Fruit fly (Drosophila melanogaster) whole organism, wandering third instar larva: Measurements from ENCODE around the gene CG31360.

Experiments
- Abd-B ChIP-seq: fragments of >200 bp; optimal IDR thresholded peaks from 2 replicates; lab custom pipeline; 2017; ENCODE audit warnings: missing biosample characterization, missing genetic modification characterization
- CG32264 ChIP-seq: fragments of 200-800 bp; sonication (Bioruptor generic); optimal IDR thresholded peaks from 2 replicates; lab custom pipeline; 2016; ENCODE audit warnings: missing biosample characterization, missing genetic modification characterization
- CG9705 ChIP-seq: fragments of 200-800 bp; sonication (Bioruptor generic); optimal IDR thresholded peaks from 2 replicates; lab custom pipeline; 2018; ENCODE audit warnings: missing biosample characterization, mild to moderate bottlenecking, missing genetic modification characterization
- CrebA ChIP-seq: fragments of 200-800 bp; sonication (Bioruptor generic); optimal IDR thresholded peaks from 2 replicates; lab custom pipeline; 2016; ENCODE audit warnings: missing biosample characterization, mild to moderate bottlenecking, missing genetic modification characterization, borderline replicate concordance
- Dfd ChIP-seq: fragments of >200 bp; optimal IDR thresholded peaks from 2 replicates; lab custom pipeline; 2017; ENCODE audit warnings: missing biosample characterization, missing genetic modification characterization
- Dif ChIP-seq: fragments of 200-275, 200-300 bp; sonication (Bioruptor generic); optimal IDR thresholded peaks from 2 replicates; lab custom pipeline; 2018; ENCODE audit warnings: missing biosample characterization, missing genetic modification characterization; ENCODE audit not compliant: partially characterized antibody
- GATAd ChIP-seq: sonication (Bioruptor generic); optimal IDR thresholded peaks from 2 replicates; lab custom pipeline; 2016; ENCODE audit warnings: missing biosample characterization, missing genetic modification characterization
- HLH106 ChIP-seq: fragments of 200-800 bp; optimal IDR thresholded peaks from 3 replicates; lab custom pipeline; 2019; ENCODE audit warnings: missing biosample characterization, mild to moderate bottlenecking, missing genetic modification characterization, moderate library complexity
- Hnf4 ChIP-seq: fragments of 200-800 bp; sonication (Bioruptor generic); optimal IDR thresholded peaks from 2 replicates; lab custom pipeline; 2016; ENCODE audit warnings: missing biosample characterization, mild to moderate bottlenecking, missing genetic modification characterization
- Hr83 ChIP-seq: fragments of 200-300 bp; sonication (Bioruptor generic); optimal IDR thresholded peaks from 2 replicates; lab custom pipeline; 2016; ENCODE audit warnings: missing biosample characterization, mild to moderate bottlenecking, missing genetic modification characterization, moderate library complexity; ENCODE audit not compliant: poor library complexity, severe bottlenecking
- Jra ChIP-seq: sonication (Bioruptor generic); optimal IDR thresholded peaks from 2 replicates; lab custom pipeline; 2016; ENCODE audit warnings: missing biosample characterization, missing genetic modification characterization
- N ChIP-seq: fragments of >200 bp; optimal IDR thresholded peaks from 2 replicates; lab custom pipeline; 2018; ENCODE audit warnings: missing biosample characterization, missing external identifiers, missing genetic modification characterization
- OdsH ChIP-seq: fragments of 200-800 bp; sonication (Bioruptor generic); optimal IDR thresholded peaks from 2 replicates; lab custom pipeline; 2016; ENCODE audit warnings: missing biosample characterization, mild to moderate bottlenecking, missing genetic modification characterization
- Rel ChIP-seq, 2 experiments: fragments of 200-800 bp; sonication (Bioruptor generic) in 1 of 2; optimal IDR thresholded peaks; 2 replicates in 1 of 2; 3 replicates in 1 of 2; lab custom pipeline; 2016 to 2019; ENCODE audit warnings: mild to moderate bottlenecking in 2 of 2, missing biosample characterization in 2 of 2, missing genetic modification characterization in 2 of 2, moderate library complexity in 1 of 2
- Sp1 ChIP-seq: fragments of 200-800 bp; sonication (Bioruptor generic); optimal IDR thresholded peaks from 3 replicates; lab custom pipeline; 2019; ENCODE audit warnings: missing biosample characterization, mild to moderate bottlenecking, missing genetic modification characterization, moderate library complexity
- Vsx2 ChIP-seq: fragments of 200-300, 225-300 bp; sonication (Bioruptor generic); optimal IDR thresholded peaks from 2 replicates; lab custom pipeline; 2018; ENCODE audit warnings: missing biosample characterization, missing genetic modification characterization; ENCODE audit not compliant: partially characterized antibody
- brk ChIP-seq: fragments of 200-800 bp; sonication (Bioruptor generic); optimal IDR thresholded peaks from 2 replicates; lab custom pipeline; 2016; ENCODE audit warnings: missing biosample characterization, mild to moderate bottlenecking, missing genetic modification characterization
- dl ChIP-seq, 2 experiments: fragments of 175-275, 200-275 bp in 1 of 2; fragments of 200-275 bp in 1 of 2; sonication (Bioruptor generic); optimal IDR thresholded peaks; lab custom pipeline; 2018; ENCODE audit warnings: mild to moderate bottlenecking in 2 of 2, missing biosample characterization in 2 of 2, missing genetic modification characterization in 2 of 2, moderate library complexity in 2 of 2; ENCODE audit not compliant: partially characterized antibody in 2 of 2, insufficient read depth in 1 of 2
- dmrt93B ChIP-seq: fragments of 200-800 bp; sonication (Bioruptor generic); optimal IDR thresholded peaks from 2 replicates; lab custom pipeline; 2018; ENCODE audit warnings: missing biosample characterization, mild to moderate bottlenecking, missing genetic modification characterization
- dsf ChIP-seq: sonication (Bioruptor generic); optimal IDR thresholded peaks from 2 replicates; lab custom pipeline; 2016; ENCODE audit warnings: missing biosample characterization, missing genetic modification characterization, borderline replicate concordance
- ey ChIP-seq: fragments of 200-800 bp; sonication (Bioruptor generic); optimal IDR thresholded peaks from 2 replicates; lab custom pipeline; 2016; ENCODE audit warnings: missing biosample characterization, missing genetic modification characterization
- foxo ChIP-seq, 2 experiments: fragments of 200-800 bp; sonication (Bioruptor generic); optimal IDR thresholded peaks; 2 replicates in 1 of 2; 3 replicates in 1 of 2; lab custom pipeline; 2016 to 2017; ENCODE audit warnings: missing biosample characterization in 2 of 2, missing genetic modification characterization in 2 of 2
- fru ChIP-seq: fragments of 200-800 bp; sonication (Bioruptor generic); optimal IDR thresholded peaks from 3 replicates; lab custom pipeline; 2016; ENCODE audit warnings: missing biosample characterization, mild to moderate bottlenecking, missing genetic modification characterization
- h ChIP-seq: fragments of 200-800 bp; sonication (Bioruptor generic); optimal IDR thresholded peaks from 3 replicates; lab custom pipeline; 2016; ENCODE audit warnings: missing biosample characterization, mild to moderate bottlenecking, missing genetic modification characterization
- jim ChIP-seq: fragments of 175-275, 200-325 bp; sonication (Bioruptor generic); optimal IDR thresholded peaks from 2 replicates; lab custom pipeline; 2016; ENCODE audit warnings: missing biosample characterization, mild to moderate bottlenecking, missing genetic modification characterization
- lola ChIP-seq: fragments of >200 bp; optimal IDR thresholded peaks from 2 replicates; lab custom pipeline; 2017; ENCODE audit warnings: missing biosample characterization, missing genetic modification characterization
- psq ChIP-seq: fragments of 200-800 bp; sonication (Bioruptor generic); optimal IDR thresholded peaks from 3 replicates; lab custom pipeline; 2017; ENCODE audit warnings: missing biosample characterization, mild to moderate bottlenecking, missing genetic modification characterization, moderate library complexity
- rgr ChIP-seq: fragments of 200-800 bp; sonication (Bioruptor generic); optimal IDR thresholded peaks from 3 replicates; lab custom pipeline; 2016; ENCODE audit warnings: missing biosample characterization, mild to moderate bottlenecking, missing genetic modification characterization
- sage ChIP-seq: fragments of 200-800 bp; sonication (Bioruptor generic); optimal IDR thresholded peaks from 2 replicates; lab custom pipeline; 2016; ENCODE audit warnings: missing biosample characterization, mild to moderate bottlenecking, missing genetic modification characterization
- sv ChIP-seq: fragments of 200-800 bp; sonication (Bioruptor generic); optimal IDR thresholded peaks from 3 replicates; lab custom pipeline; 2016; ENCODE audit warnings: missing biosample characterization, missing genetic modification characterization
- tai ChIP-seq: sonication (Bioruptor generic); optimal IDR thresholded peaks from 2 replicates; lab custom pipeline; 2016; ENCODE audit warnings: missing biosample characterization, missing genetic modification characterization
- usp ChIP-seq: fragments of >200 bp; optimal IDR thresholded peaks from 2 replicates; lab custom pipeline; 2017; ENCODE audit warnings: missing biosample characterization, missing genetic modification characterization
- woc ChIP-seq: sonication (Bioruptor generic); optimal IDR thresholded peaks from 2 replicates; lab custom pipeline; 2016; ENCODE audit warnings: missing biosample characterization, mild to moderate bottlenecking, missing genetic modification characterization

CG31360 gene

dm6 chr3R:17711646-17711975 lies 26.7 kb downstream of the CG31360 start:
- peak; percentile 2 for TF ChIP-seq Dif (GFP tag; lab: Kevin White, UChicago)
- TF ChIP-seq N, result no peak

dm6 chr3R:17712623-17713521 lies 28.0 kb downstream of the CG31360 start:
- TF ChIP-seq HLH106 (tag; lab: Kevin White, UChicago) (no peak), CrebA (GFP tag; lab: Kevin White, UChicago) (no peak), Dif (GFP tag; lab: Kevin White, UChicago) (no peak), h (peak; percentile 21), Hr83 (GFP tag; lab: Kevin White, UChicago) (peak; percentile 81), jim (peak; percentile 22), Hnf4 (GFP tag; lab: Kevin White, UChicago) (peak; percentile 19), tai (GFP tag; lab: Kevin White, UChicago) (no peak), rgr (no peak), GATAd (GFP tag; lab: Kevin White, UChicago) (no peak), Dfd (GFP tag; lab: Kevin White, UChicago) (no peak), Sp1 (GFP tag; lab: Kevin White, UChicago) (no peak), psq (GFP tag; lab: Kevin White, UChicago) (peak; percentile 89), brk (no peak), Rel (GFP tag; optimal IDR thresholded peaks at IDR 0.05; lab: Kevin White, UChicago) (no peak), Rel (tag; optimal IDR thresholded peaks at IDR 0.05; lab: Kevin White, UChicago) (peak; percentile 65), foxo (GFP tag; optimal IDR thresholded peaks at IDR 0.05; lab: Kevin White, UChicago) (peak in 1 of 2 experiments; percentile 19)

- TF ChIP-seq usp (GFP tag; lab: Kevin White, UChicago), result no peak
- TF ChIP-seq HLH106 (tag; lab: Kevin White, UChicago), result no peak
- no peak for TF ChIP-seq CG32264 (GFP tag; lab: Kevin White, UChicago)
- no peak for TF ChIP-seq CG9705
- no peak for TF ChIP-seq brk
- no peak for TF ChIP-seq dmrt93B
- no peak for TF ChIP-seq Abd-B
- TF ChIP-seq OdsH, result no peak
- no peak for TF ChIP-seq ey
- TF ChIP-seq fru (GFP tag; lab: Kevin White, UChicago), result no peak
- no peak for TF ChIP-seq h
- no peak for TF ChIP-seq sage (GFP tag; lab: Kevin White, UChicago)
- no peak for TF ChIP-seq foxo (GFP tag; optimal IDR thresholded peaks at IDR 0.05; lab: Kevin White, UChicago)
- no peak for TF ChIP-seq Hnf4 (GFP tag; lab: Kevin White, UChicago)
- TF ChIP-seq Vsx2 (GFP tag; lab: Kevin White, UChicago), result no peak
- TF ChIP-seq rgr, result no peak
Observed at dm6 chr3R:17714370-17714769, 29.5 kb downstream of the CG31360 start.

dm6 chr3R:17714773-17715344 lies 30.0 kb downstream of the CG31360 start:
- TF ChIP-seq jim, result no peak
- TF ChIP-seq fru (GFP tag; lab: Kevin White, UChicago), result no peak
- no peak for TF ChIP-seq CG9705
- TF ChIP-seq psq (GFP tag; lab: Kevin White, UChicago), result peak; percentile 52
- peak; percentile 20 for TF ChIP-seq h
- TF ChIP-seq Rel (GFP tag; optimal IDR thresholded peaks at IDR 0.05; lab: Kevin White, UChicago), result no peak
- peak; percentile 80 for TF ChIP-seq Rel (tag; optimal IDR thresholded peaks at IDR 0.05; lab: Kevin White, UChicago)

dm6 chr3R:17716858-17717596 lies 32.1 kb downstream of the CG31360 start:
- TF ChIP-seq dl (GFP tag; optimal IDR thresholded peaks at IDR 0.05; lab: Kevin White, UChicago; ENCODE audit: insufficient read depth in 1 of 2, partially characterized antibody in 2 of 2) (peak; percentile 96 to 97), N (peak; percentile 13), sage (GFP tag; lab: Kevin White, UChicago) (peak; percentile 28), Hnf4 (GFP tag; lab: Kevin White, UChicago) (peak; percentile 45), Dif (GFP tag; lab: Kevin White, UChicago) (peak; percentile 98), Sp1 (GFP tag; lab: Kevin White, UChicago) (peak; percentile 47), jim (no peak), usp (GFP tag; lab: Kevin White, UChicago) (no peak), GATAd (GFP tag; lab: Kevin White, UChicago) (no peak), CrebA (GFP tag; lab: Kevin White, UChicago) (no peak), HLH106 (tag; lab: Kevin White, UChicago) (no peak), Rel (GFP tag; optimal IDR thresholded peaks at IDR 0.05; lab: Kevin White, UChicago) (no peak), Rel (tag; optimal IDR thresholded peaks at IDR 0.05; lab: Kevin White, UChicago) (peak; percentile 72), foxo (GFP tag; optimal IDR thresholded peaks at IDR 0.05; lab: Kevin White, UChicago) (peak; percentile 52 to 56), Jra (GFP tag; lab: Kevin White, UChicago) (peak; percentile 83), psq (GFP tag; lab: Kevin White, UChicago) (peak; percentile 75), h (peak; percentile 84), OdsH (peak; percentile 53), rgr (peak; percentile 39), dsf (GFP tag; lab: Kevin White, UChicago) (no peak), lola (no peak), sv (GFP tag; lab: Kevin White, UChicago) (no peak), Vsx2 (GFP tag; lab: Kevin White, UChicago) (no peak), woc (GFP tag; lab: Kevin White, UChicago) (peak; percentile 2)
